Worm (Caenorhabditis elegans): Measurements from ENCODE around the gene R04F11.3.

R04F11.3 gene

ce11 chrV:12317080-12317479 is at the start of gene R04F11.3:
Gene R04F11.3, minus strand, starts transcription at chrV:12317180.
- TF ChIP-seq dao-5 (tag; optimal IDR thresholded peaks at IDR 0.05) (no peak), W03F9.2 (tag; optimal IDR thresholded peaks at IDR 0.05) (no peak), him-1 (tag; optimal IDR thresholded peaks at IDR 0.05) (no peak)

- no peak for TF ChIP-seq him-1 (tag; optimal IDR thresholded peaks at IDR 0.05)
- no peak for TF ChIP-seq W03F9.2 (tag; optimal IDR thresholded peaks at IDR 0.05)
- no peak for TF ChIP-seq dao-5 (tag; optimal IDR thresholded peaks at IDR 0.05)
Measured at ce11 chrV:12365104-12365503, 48.1 kb upstream of the R04F11.3 start, which contains the start of gene fipr-2. Gene fipr-2, plus strand, starts transcription at chrV:12365348.

ce11 chrV:12361644-12362043 is 44.7 kb upstream of the R04F11.3 start, which contains the start of gene fipr-1:
Gene fipr-1, minus strand, starts transcription at chrV:12361744.
- TF ChIP-seq him-1 (tag; optimal IDR thresholded peaks at IDR 0.05) (no peak), W03F9.2 (tag; optimal IDR thresholded peaks at IDR 0.05) (no peak), dao-5 (tag; optimal IDR thresholded peaks at IDR 0.05) (no peak)

ce11 chrV:12358347-12358746 is 41.4 kb upstream of the R04F11.3 start, which contains the start of gene F23H12.5:
Gene F23H12.5, plus strand, starts transcription at chrV:12358647.
- no peak for TF ChIP-seq dao-5 (tag; optimal IDR thresholded peaks at IDR 0.05)
- TF ChIP-seq W03F9.2 (tag; optimal IDR thresholded peaks at IDR 0.05), result no peak
- TF ChIP-seq him-1 (tag; optimal IDR thresholded peaks at IDR 0.05), result no peak

ce11 chrV:12357632-12358031 is 40.7 kb upstream of the R04F11.3 start:
- no peak for TF ChIP-seq dao-5 (tag; optimal IDR thresholded peaks at IDR 0.05)
- TF ChIP-seq W03F9.2 (tag; optimal IDR thresholded peaks at IDR 0.05), result no peak
- TF ChIP-seq him-1 (tag; optimal IDR thresholded peaks at IDR 0.05), result no peak

- TF ChIP-seq dao-5 (tag; optimal IDR thresholded peaks at IDR 0.05) (no peak), him-1 (tag; optimal IDR thresholded peaks at IDR 0.05) (no peak), W03F9.2 (tag; optimal IDR thresholded peaks at IDR 0.05) (no peak)
Measured at ce11 chrV:12354193-12354830, 37.3 kb upstream of the R04F11.3 start.

- TF ChIP-seq dao-5 (tag; optimal IDR thresholded peaks at IDR 0.05), result no peak
Measured at ce11 chrV:12353505-12353904, 36.5 kb upstream of the R04F11.3 start.

- TF ChIP-seq W03F9.2 (tag; optimal IDR thresholded peaks at IDR 0.05), result no peak
- TF ChIP-seq dao-5 (tag; optimal IDR thresholded peaks at IDR 0.05), result no peak
- TF ChIP-seq him-1 (tag; optimal IDR thresholded peaks at IDR 0.05), result no peak
Measured at ce11 chrV:12352881-12353280, 35.9 kb upstream of the R04F11.3 start.

- TF ChIP-seq W03F9.2 (tag; optimal IDR thresholded peaks at IDR 0.05) (no peak), dao-5 (tag; optimal IDR thresholded peaks at IDR 0.05) (no peak), him-1 (tag; optimal IDR thresholded peaks at IDR 0.05) (no peak)
Measured at ce11 chrV:12352445-12352844, 35.5 kb upstream of the R04F11.3 start, which contains the start of gene sqt-3. Gene sqt-3, plus strand, starts transcription at chrV:12352745.

ce11 chrV:12351842-12352241 is 34.9 kb upstream of the R04F11.3 start:
- TF ChIP-seq dao-5 (tag; optimal IDR thresholded peaks at IDR 0.05) (no peak), him-1 (tag; optimal IDR thresholded peaks at IDR 0.05) (no peak), W03F9.2 (tag; optimal IDR thresholded peaks at IDR 0.05) (no peak)

- TF ChIP-seq W03F9.2 (tag; optimal IDR thresholded peaks at IDR 0.05) (no peak), dao-5 (tag; optimal IDR thresholded peaks at IDR 0.05) (no peak), him-1 (tag; optimal IDR thresholded peaks at IDR 0.05) (no peak)
Measured at ce11 chrV:12349365-12349764, 32.4 kb upstream of the R04F11.3 start.

- no peak for TF ChIP-seq him-1 (tag; optimal IDR thresholded peaks at IDR 0.05)
Measured at ce11 chrV:12347854-12348253, 30.9 kb upstream of the R04F11.3 start.

- TF ChIP-seq dao-5 (tag; optimal IDR thresholded peaks at IDR 0.05) (no peak), W03F9.2 (tag; optimal IDR thresholded peaks at IDR 0.05) (no peak), him-1 (tag; optimal IDR thresholded peaks at IDR 0.05) (no peak)
Measured at ce11 chrV:12345808-12346207, 28.8 kb upstream of the R04F11.3 start, which contains the start of gene snb-2. Gene snb-2, minus strand, starts transcription at chrV:12345908.

- TF ChIP-seq dao-5 (tag; optimal IDR thresholded peaks at IDR 0.05) (no peak), him-1 (tag; optimal IDR thresholded peaks at IDR 0.05) (no peak), W03F9.2 (tag; optimal IDR thresholded peaks at IDR 0.05) (no peak)
Measured at ce11 chrV:12344845-12345244, 27.9 kb upstream of the R04F11.3 start, which contains the start of gene F23H12.3. Gene F23H12.3, plus strand, starts transcription at chrV:12345145.

- TF ChIP-seq dao-5 (tag; optimal IDR thresholded peaks at IDR 0.05) (no peak), him-1 (tag; optimal IDR thresholded peaks at IDR 0.05) (peak; percentile 83), W03F9.2 (tag; optimal IDR thresholded peaks at IDR 0.05) (peak; percentile 96)
Measured at ce11 chrV:12343419-12343969, 26.5 kb upstream of the R04F11.3 start, which contains the start of gene tomm-20. Gene tomm-20, minus strand, starts transcription at chrV:12343469.

Measured in whole organism, L4/young adult.